Worm (Caenorhabditis elegans) whole organism, L1 larva: ENCODE results near the gene tbb-6.

Source experiments
- F16B12.6 ChIP-seq: fragments of 150-350 bp; optimal IDR thresholded peaks from 2 replicates; lab custom pipeline; 2014; ENCODE audit warnings: missing biosample characterization, missing genetic modification characterization
- aha-1 ChIP-seq: fragments of 150-350 bp; optimal IDR thresholded peaks from 2 replicates; lab custom pipeline; 2014; ENCODE audit warnings: missing biosample characterization, missing genetic modification characterization
- ama-1 ChIP-seq: fragments of 150-350 bp; optimal IDR thresholded peaks from 2 replicates; lab custom pipeline; 2014
- ceh-63 ChIP-seq: fragments of 200-800 bp; sonication (Bioruptor generic); optimal IDR thresholded peaks from 2 replicates; lab custom pipeline; 2018; ENCODE audit warnings: mild to moderate bottlenecking, missing genetic modification characterization, missing compliant biosample characterization
- ceh-8 ChIP-seq: fragments of 200-800 bp; sonication (Bioruptor generic); optimal IDR thresholded peaks from 2 replicates; lab custom pipeline; 2018; ENCODE audit warnings: mild to moderate bottlenecking, missing genetic modification characterization, moderate library complexity, missing compliant biosample characterization
- ceh-82 ChIP-seq, 3 experiments: fragments of 150-350 bp in 1 of 3; sonication (generic microtip) in 2 of 3; optimal IDR thresholded peaks; 2 replicates each; lab custom pipeline; 2014 to 2017; ENCODE audit warnings: missing biosample characterization in 3 of 3, missing genetic modification characterization in 3 of 3
- dpl-1 ChIP-seq, 3 experiments: fragments of 150-350 bp in 2 of 3; sonication (generic microtip) in 1 of 3; optimal IDR thresholded peaks; 2 replicates each; lab custom pipeline; 2014 to 2017; ENCODE audit warnings: missing biosample characterization in 3 of 3, missing genetic modification characterization in 3 of 3, missing genetic modification reagents in 3 of 3
- efl-1 ChIP-seq, 4 experiments: fragments of 150-350 bp; optimal IDR thresholded peaks in 3 of 4; peaks in 1 of 4; 1 replicate in 1 of 4; 2 replicates in 3 of 4; lab custom pipeline; 2014; ENCODE audit warnings: missing biosample characterization in 2 of 4, missing genetic modification characterization in 2 of 4, missing genetic modification reagents in 2 of 4
- egl-13 ChIP-seq: sonication (generic microtip); optimal IDR thresholded peaks from 2 replicates; lab custom pipeline; 2016; ENCODE audit warnings: missing genotype, missing genetic modification reagents, missing genetic modification characterization, missing compliant biosample characterization
- egl-27 ChIP-seq, 2 experiments: fragments of 150-350 bp in 1 of 2; sonication (generic microtip); optimal IDR thresholded peaks; 3 replicates each; lab custom pipeline; 2017 to 2018; ENCODE audit warnings: missing biosample characterization in 2 of 2, missing genetic modification characterization in 2 of 2, missing genetic modification reagents in 2 of 2
- elt-2 ChIP-seq: sonication (generic microtip); optimal IDR thresholded peaks from 2 replicates; lab custom pipeline; 2016; ENCODE audit warnings: missing genetic modification characterization, mild to moderate bottlenecking, inconsistent platforms, missing compliant biosample characterization, missing genetic modification reagents
- fkh-4 ChIP-seq: sonication (generic microtip); optimal IDR thresholded peaks from 2 replicates; lab custom pipeline; 2016; ENCODE audit warnings: missing compliant biosample characterization, missing genetic modification characterization, borderline replicate concordance
- irx-1 ChIP-seq: sonication (generic microtip); optimal IDR thresholded peaks from 2 replicates; lab custom pipeline; 2016; ENCODE audit warnings: missing genetic modification characterization, missing compliant biosample characterization
- lin-14 ChIP-seq: fragments of 200-800 bp; sonication (Bioruptor generic); optimal IDR thresholded peaks from 2 replicates; lab custom pipeline; 2018; ENCODE audit warnings: mild to moderate bottlenecking, missing genetic modification characterization, moderate library complexity, missing compliant biosample characterization
- lin-15B ChIP-seq: fragments of 150-350 bp; sonication (generic microtip); optimal IDR thresholded peaks from 3 replicates; lab custom pipeline; 2014; ENCODE audit warnings: missing biosample characterization, missing genetic modification characterization
- lin-35 ChIP-seq, 2 experiments: fragments of 150-350 bp; optimal IDR thresholded peaks; 2 replicates each; lab custom pipeline; 2014; ENCODE audit warnings: missing biosample characterization in 2 of 2, missing genetic modification characterization in 2 of 2, missing genetic modification reagents in 2 of 2
- lir-3 ChIP-seq: sonication (generic microtip); optimal IDR thresholded peaks from 2 replicates; lab custom pipeline; 2016; ENCODE audit warnings: mild to moderate bottlenecking, missing genetic modification characterization, moderate library complexity, missing compliant biosample characterization; ENCODE audit not compliant: poor library complexity
- lsy-2 ChIP-seq, 2 experiments: fragments of 150-350 bp; optimal IDR thresholded peaks; 2 replicates each; lab custom pipeline; 2014; ENCODE audit warnings: missing biosample characterization in 2 of 2, missing genetic modification characterization in 2 of 2
- mab-9 ChIP-seq: fragments of 200-800 bp; sonication (Bioruptor generic); IDR thresholded peaks from 2 replicates; pipeline ENCODE4 v1.3.6; 2022; ENCODE audit warnings: missing genetic modification reagents, missing genetic modification characterization, missing compliant biosample characterization
- mef-2 ChIP-seq: fragments of 150-350 bp; optimal IDR thresholded peaks from 2 replicates; lab custom pipeline; 2014; ENCODE audit warnings: missing biosample characterization, missing genetic modification characterization
- mep-1 ChIP-seq: fragments of 150-350 bp; optimal IDR thresholded peaks from 2 replicates; lab custom pipeline; 2014; ENCODE audit warnings: missing biosample characterization, missing genetic modification characterization
- nhr-11 ChIP-seq: fragments of 150-350 bp; optimal IDR thresholded peaks from 2 replicates; lab custom pipeline; 2014; ENCODE audit warnings: missing biosample characterization, missing genetic modification characterization
- nhr-19 ChIP-seq: fragments of 200-800 bp; sonication (Bioruptor generic); conservative IDR thresholded peaks from 2 replicates; pipeline ENCODE4 v1.3.6; 2022; ENCODE audit warnings: missing genetic modification characterization, missing compliant biosample characterization
- nhr-47 ChIP-seq: sonication (generic microtip); optimal IDR thresholded peaks from 2 replicates; lab custom pipeline; 2016; ENCODE audit warnings: mild to moderate bottlenecking, missing genetic modification characterization, moderate library complexity, missing compliant biosample characterization
- nhr-85 ChIP-seq: sonication (generic microtip); peaks from one replicate; lab custom pipeline; 2016; ENCODE audit warnings: missing genetic modification characterization, inconsistent platforms, missing compliant biosample characterization
- nhr-90 ChIP-seq: sonication (generic microtip); optimal IDR thresholded peaks from 2 replicates; lab custom pipeline; 2016; ENCODE audit warnings: mild to moderate bottlenecking, missing genetic modification characterization, missing compliant biosample characterization; ENCODE audit not compliant: poor library complexity
- pax-3 ChIP-seq: fragments of 200-800 bp; sonication (Bioruptor generic); optimal IDR thresholded peaks from 2 replicates; lab custom pipeline; 2018; ENCODE audit warnings: mild to moderate bottlenecking, missing genetic modification characterization, moderate library complexity, missing compliant biosample characterization
- pqm-1 ChIP-seq: sonication (generic microtip); optimal IDR thresholded peaks from 3 replicates; lab custom pipeline; 2017; ENCODE audit warnings: missing biosample characterization, missing genetic modification characterization
- skn-1 ChIP-seq: fragments of 150-350 bp; optimal IDR thresholded peaks from 2 replicates; lab custom pipeline; 2014; ENCODE audit warnings: missing biosample characterization, missing genetic modification characterization
- snpc-4 ChIP-seq: fragments of 150-350 bp; optimal IDR thresholded peaks from 2 replicates; lab custom pipeline; 2014; ENCODE audit warnings: missing biosample characterization, missing genetic modification characterization
- sptf-1 ChIP-seq: fragments of 150-350 bp; optimal IDR thresholded peaks from 2 replicates; lab custom pipeline; 2014; ENCODE audit warnings: missing biosample characterization, missing genetic modification characterization
- swsn-7 ChIP-seq: sonication (generic microtip); optimal IDR thresholded peaks from 2 replicates; lab custom pipeline; 2016; ENCODE audit warnings: missing genetic modification characterization, missing compliant biosample characterization
- tlp-1 ChIP-seq: fragments of 150-350 bp; optimal IDR thresholded peaks from 2 replicates; lab custom pipeline; 2014; ENCODE audit warnings: missing biosample characterization, missing genetic modification characterization
- unc-30 ChIP-seq: sonication (generic microtip); optimal IDR thresholded peaks from 2 replicates; lab custom pipeline; 2017; ENCODE audit warnings: missing biosample characterization, missing genetic modification characterization
- zip-4 ChIP-seq: fragments of 200-800 bp; sonication (Bioruptor generic); optimal IDR thresholded peaks from 2 replicates; lab custom pipeline; 2018; ENCODE audit warnings: mild to moderate bottlenecking, missing genetic modification characterization, moderate library complexity, missing compliant biosample characterization
- ztf-4 ChIP-seq: fragments of 150-350 bp; optimal IDR thresholded peaks from 2 replicates; lab custom pipeline; 2014; ENCODE audit warnings: missing biosample characterization, missing genetic modification characterization

The tbb-6 gene

ce11 chrV:12271495-12271894, 10.2 kb downstream of the tbb-6 start, which contains the start of the genes tsfm-1 and capg-2:
TSS of gene tsfm-1 (minus strand) at chrV:12271551.
TSS of gene capg-2 (plus strand) at chrV:12271873.
- TF ChIP-seq dpl-1 (GFP tag; optimal IDR thresholded peaks at IDR 0.05; lab: Kevin White, UChicago), result peak; percentile 64 to 86 (median 70)
- TF ChIP-seq lin-35 (GFP tag; optimal IDR thresholded peaks at IDR 0.05; lab: Kevin White, UChicago), result peak; percentile 58 to 84
- TF ChIP-seq lin-15B, result peak; percentile 7
- TF ChIP-seq efl-1 (optimal IDR thresholded peaks at IDR 0.05; lab: Kevin White, UChicago), result peak; percentile 27 to 69
- TF ChIP-seq efl-1 (GFP tag; optimal IDR thresholded peaks at IDR 0.05 in 1 of 2; lab: Kevin White, UChicago), result peak; percentile 81 to 96
- TF ChIP-seq mep-1 (tag; lab: Kevin White, UChicago), result peak; percentile 7
- no peak for TF ChIP-seq skn-1
- TF ChIP-seq nhr-85 (tag; lab: Kevin White, UChicago), result peak; percentile 28
- no peak for TF ChIP-seq elt-2 (tag; lab: Kevin White, UChicago)
- peak in 1 of 3 experiments; percentile 1 for TF ChIP-seq ceh-82 (tag; optimal IDR thresholded peaks at IDR 0.05; lab: Kevin White, UChicago)

ce11 chrV:12275714-12276113, 14.4 kb downstream of the tbb-6 start:
- no peak for TF ChIP-seq efl-1 (optimal IDR thresholded peaks at IDR 0.05; lab: Kevin White, UChicago)
- peak in 1 of 2 experiments; percentile 57 for TF ChIP-seq efl-1 (GFP tag; optimal IDR thresholded peaks at IDR 0.05 in 1 of 2; lab: Kevin White, UChicago)
- TF ChIP-seq ceh-82 (tag; optimal IDR thresholded peaks at IDR 0.05; lab: Kevin White, UChicago), result no peak

ce11 chrV:12276946-12277345, 15.6 kb downstream of the tbb-6 start, which contains the start of gene bnc-1:
TSS of gene bnc-1 (minus strand) at chrV:12277046.
- TF ChIP-seq tlp-1 (no peak), nhr-19 (GFP tag; lab: Robert Waterston, UW) (no peak), lin-35 (GFP tag; optimal IDR thresholded peaks at IDR 0.05; lab: Kevin White, UChicago) (no peak)

ce11 chrV:12281508-12281907, 20.2 kb downstream of the tbb-6 start:
- TF ChIP-seq nhr-11, result no peak
- TF ChIP-seq fkh-4 (tag; lab: Kevin White, UChicago), result no peak
- no peak for TF ChIP-seq nhr-90 (tag; lab: Kevin White, UChicago)
- no peak for TF ChIP-seq pqm-1 (tag; lab: Kevin White, UChicago)
- no peak for TF ChIP-seq ceh-8 (GFP tag; lab: Kevin White, UChicago)
- no peak for TF ChIP-seq nhr-85 (tag; lab: Kevin White, UChicago)
- TF ChIP-seq aha-1 (tag; lab: Kevin White, UChicago), result no peak
- TF ChIP-seq F16B12.6, result no peak
- TF ChIP-seq irx-1 (tag; lab: Kevin White, UChicago), result no peak
- TF ChIP-seq nhr-47 (tag; lab: Kevin White, UChicago), result no peak
- TF ChIP-seq, all 84 proteins: peak for 0

ce11 chrV:12283187-12283586, 21.9 kb downstream of the tbb-6 start, which contains the start of gene F55C5.10:
TSS of gene F55C5.10 (plus strand) at chrV:12283487.
- TF ChIP-seq pax-3, result no peak
- TF ChIP-seq egl-13, result no peak
- TF ChIP-seq ama-1 (lab: Kevin White, UChicago), result no peak
- no peak for TF ChIP-seq zip-4 (GFP tag; lab: Kevin White, UChicago)
- no peak for TF ChIP-seq lir-3 (tag; lab: Kevin White, UChicago)
- TF ChIP-seq ceh-63 (GFP tag; lab: Kevin White, UChicago), result no peak
- TF ChIP-seq mab-9, result no peak
- TF ChIP-seq sptf-1 (tag; lab: Kevin White, UChicago), result no peak
- TF ChIP-seq unc-30 (tag; lab: Kevin White, UChicago), result no peak
- TF ChIP-seq snpc-4 (tag; lab: Kevin White, UChicago), result no peak
- no peak for TF ChIP-seq skn-1
- no peak for TF ChIP-seq ztf-4 (tag; lab: Kevin White, UChicago)
- TF ChIP-seq, all 84 proteins: peak for 0

ce11 chrV:12287667-12288066, 26.3 kb downstream of the tbb-6 start:
- no peak for TF ChIP-seq mef-2 (tag; lab: Kevin White, UChicago)
- TF ChIP-seq lin-35 (GFP tag; optimal IDR thresholded peaks at IDR 0.05; lab: Kevin White, UChicago), result peak in 1 of 2 experiments; percentile 2
- no peak for TF ChIP-seq egl-27 (tag; optimal IDR thresholded peaks at IDR 0.05; lab: Kevin White, UChicago)
- no peak for TF ChIP-seq ama-1 (lab: Kevin White, UChicago)
- TF ChIP-seq lin-14 (GFP tag; lab: Kevin White, UChicago), result peak; percentile 67
- peak in 1 of 2 experiments; percentile 34 for TF ChIP-seq lsy-2 (tag; optimal IDR thresholded peaks at IDR 0.05; lab: Kevin White, UChicago)
- no peak for TF ChIP-seq swsn-7
- no peak for TF ChIP-seq efl-1 (optimal IDR thresholded peaks at IDR 0.05; lab: Kevin White, UChicago)
- TF ChIP-seq efl-1 (GFP tag; optimal IDR thresholded peaks at IDR 0.05 in 1 of 2; lab: Kevin White, UChicago), result peak in 1 of 2 experiments; percentile 22
- no peak for TF ChIP-seq nhr-11
- TF ChIP-seq ceh-82 (tag; optimal IDR thresholded peaks at IDR 0.05; lab: Kevin White, UChicago), result peak in 1 of 3 experiments; percentile 13
